Worm (Caenorhabditis elegans) whole organism, L1 larva: ENCODE results near the gene C32D5.7.

ENCODE experiments used
- C16A3.4 ChIP-seq: fragments of 150-350 bp; optimal IDR thresholded peaks from 2 replicates; lab custom pipeline; 2014; ENCODE audit warnings: missing biosample characterization, missing genetic modification characterization
- C34B4.2 ChIP-seq: sonication (generic microtip); optimal IDR thresholded peaks from 2 replicates; lab custom pipeline; 2017; ENCODE audit warnings: mild to moderate bottlenecking, missing genetic modification characterization, missing compliant biosample characterization
- aha-1 ChIP-seq: fragments of 150-350 bp; optimal IDR thresholded peaks from 2 replicates; lab custom pipeline; 2014; ENCODE audit warnings: missing biosample characterization, missing genetic modification characterization
- blmp-1 ChIP-seq: fragments of 150-350 bp; optimal IDR thresholded peaks from 2 replicates; lab custom pipeline; 2014; ENCODE audit warnings: missing biosample characterization, missing genetic modification characterization
- ceh-63 ChIP-seq: fragments of 200-800 bp; sonication (Bioruptor generic); optimal IDR thresholded peaks from 2 replicates; lab custom pipeline; 2018; ENCODE audit warnings: mild to moderate bottlenecking, missing genetic modification characterization, missing compliant biosample characterization
- dsc-1 ChIP-seq: sonication (generic microtip); optimal IDR thresholded peaks from 2 replicates; lab custom pipeline; 2016; ENCODE audit warnings: mild to moderate bottlenecking, missing genetic modification characterization, missing compliant biosample characterization
- efl-1 ChIP-seq, 4 experiments: fragments of 150-350 bp; optimal IDR thresholded peaks in 3 of 4; peaks in 1 of 4; 1 replicate in 1 of 4; 2 replicates in 3 of 4; lab custom pipeline; 2014; ENCODE audit warnings: missing biosample characterization in 2 of 4, missing genetic modification characterization in 2 of 4, missing genetic modification reagents in 2 of 4
- egl-13 ChIP-seq: sonication (generic microtip); optimal IDR thresholded peaks from 2 replicates; lab custom pipeline; 2016; ENCODE audit warnings: missing genotype, missing genetic modification reagents, missing genetic modification characterization, missing compliant biosample characterization
- egl-27 ChIP-seq, 2 experiments: fragments of 150-350 bp in 1 of 2; sonication (generic microtip); optimal IDR thresholded peaks; 3 replicates each; lab custom pipeline; 2017 to 2018; ENCODE audit warnings: missing biosample characterization in 2 of 2, missing genetic modification characterization in 2 of 2, missing genetic modification reagents in 2 of 2
- elt-2 ChIP-seq: sonication (generic microtip); optimal IDR thresholded peaks from 2 replicates; lab custom pipeline; 2016; ENCODE audit warnings: missing genetic modification characterization, mild to moderate bottlenecking, inconsistent platforms, missing compliant biosample characterization, missing genetic modification reagents
- fkh-10 ChIP-seq: sonication (generic microtip); optimal IDR thresholded peaks from 2 replicates; lab custom pipeline; 2017; ENCODE audit warnings: missing biosample characterization, missing genetic modification reagents, missing genetic modification characterization
- fkh-4 ChIP-seq: sonication (generic microtip); optimal IDR thresholded peaks from 2 replicates; lab custom pipeline; 2016; ENCODE audit warnings: missing compliant biosample characterization, missing genetic modification characterization, borderline replicate concordance
- fkh-8 ChIP-seq: sonication (generic microtip); optimal IDR thresholded peaks from 2 replicates; lab custom pipeline; 2016; ENCODE audit warnings: mild to moderate bottlenecking, missing genetic modification characterization, missing compliant biosample characterization
- grh-1 ChIP-seq: fragments of 200-800 bp; sonication (Bioruptor generic); IDR thresholded peaks from 2 replicates; pipeline ENCODE4 v1.3.6; 2022; ENCODE audit warnings: missing genetic modification reagents, missing genetic modification characterization, missing compliant biosample characterization
- hlh-17 ChIP-seq: fragments of 200-800 bp; sonication (Bioruptor generic); optimal IDR thresholded peaks from 2 replicates; lab custom pipeline; 2018; ENCODE audit warnings: missing genetic modification characterization, mild to moderate bottlenecking, missing compliant biosample characterization, moderate library complexity, borderline replicate concordance
- hlh-4 ChIP-seq: sonication (generic microtip); optimal IDR thresholded peaks from 2 replicates; lab custom pipeline; 2016; ENCODE audit warnings: mild to moderate bottlenecking, missing genetic modification characterization, missing compliant biosample characterization
- hpl-2 ChIP-seq: fragments of 150-350 bp; optimal IDR thresholded peaks from 2 replicates; lab custom pipeline; 2014; ENCODE audit warnings: missing biosample characterization, missing genetic modification reagents, missing genetic modification characterization
- irx-1 ChIP-seq: sonication (generic microtip); optimal IDR thresholded peaks from 2 replicates; lab custom pipeline; 2016; ENCODE audit warnings: missing genetic modification characterization, missing compliant biosample characterization
- isw-1 ChIP-seq: fragments of 200-800 bp; sonication (Bioruptor generic); IDR thresholded peaks from 2 replicates; pipeline ENCODE4 v1.3.6; 2022; ENCODE audit warnings: missing genetic modification characterization, missing compliant biosample characterization
- lin-13 ChIP-seq: fragments of 150-350 bp; optimal IDR thresholded peaks from 2 replicates; lab custom pipeline; 2014; ENCODE audit warnings: missing biosample characterization, missing genetic modification reagents, missing genetic modification characterization
- lin-14 ChIP-seq: fragments of 200-800 bp; sonication (Bioruptor generic); optimal IDR thresholded peaks from 2 replicates; lab custom pipeline; 2018; ENCODE audit warnings: mild to moderate bottlenecking, missing genetic modification characterization, moderate library complexity, missing compliant biosample characterization
- lin-15B ChIP-seq: fragments of 150-350 bp; sonication (generic microtip); optimal IDR thresholded peaks from 3 replicates; lab custom pipeline; 2014; ENCODE audit warnings: missing biosample characterization, missing genetic modification characterization
- lin-35 ChIP-seq, 2 experiments: fragments of 150-350 bp; optimal IDR thresholded peaks; 2 replicates each; lab custom pipeline; 2014; ENCODE audit warnings: missing biosample characterization in 2 of 2, missing genetic modification characterization in 2 of 2, missing genetic modification reagents in 2 of 2
- lir-3 ChIP-seq: sonication (generic microtip); optimal IDR thresholded peaks from 2 replicates; lab custom pipeline; 2016; ENCODE audit warnings: mild to moderate bottlenecking, missing genetic modification characterization, moderate library complexity, missing compliant biosample characterization; ENCODE audit not compliant: poor library complexity
- lsy-2 ChIP-seq, 2 experiments: fragments of 150-350 bp; optimal IDR thresholded peaks; 2 replicates each; lab custom pipeline; 2014; ENCODE audit warnings: missing biosample characterization in 2 of 2, missing genetic modification characterization in 2 of 2
- mab-9 ChIP-seq: fragments of 200-800 bp; sonication (Bioruptor generic); IDR thresholded peaks from 2 replicates; pipeline ENCODE4 v1.3.6; 2022; ENCODE audit warnings: missing genetic modification reagents, missing genetic modification characterization, missing compliant biosample characterization
- mdl-1 ChIP-seq, 2 experiments: fragments of 150-350 bp; optimal IDR thresholded peaks; 2 replicates each; lab custom pipeline; 2014 to 2017; ENCODE audit warnings: missing biosample characterization in 2 of 2, missing genetic modification characterization in 2 of 2, inconsistent platforms in 1 of 2
- mep-1 ChIP-seq: fragments of 150-350 bp; optimal IDR thresholded peaks from 2 replicates; lab custom pipeline; 2014; ENCODE audit warnings: missing biosample characterization, missing genetic modification characterization
- nhr-19 ChIP-seq: fragments of 200-800 bp; sonication (Bioruptor generic); conservative IDR thresholded peaks from 2 replicates; pipeline ENCODE4 v1.3.6; 2022; ENCODE audit warnings: missing genetic modification characterization, missing compliant biosample characterization
- nhr-20 ChIP-seq: sonication (generic microtip); optimal IDR thresholded peaks from 2 replicates; lab custom pipeline; 2016; ENCODE audit warnings: mild to moderate bottlenecking, missing genetic modification characterization, missing compliant biosample characterization
- nhr-237 ChIP-seq: fragments of 150-350 bp; optimal IDR thresholded peaks from 2 replicates; lab custom pipeline; 2014; ENCODE audit warnings: missing biosample characterization, missing genetic modification characterization
- nhr-77 ChIP-seq: fragments of 150-350 bp; optimal IDR thresholded peaks from 2 replicates; lab custom pipeline; 2014; ENCODE audit warnings: missing biosample characterization, missing genetic modification characterization
- nhr-85 ChIP-seq: sonication (generic microtip); peaks from one replicate; lab custom pipeline; 2016; ENCODE audit warnings: missing genetic modification characterization, inconsistent platforms, missing compliant biosample characterization
- nhr-90 ChIP-seq: sonication (generic microtip); optimal IDR thresholded peaks from 2 replicates; lab custom pipeline; 2016; ENCODE audit warnings: mild to moderate bottlenecking, missing genetic modification characterization, missing compliant biosample characterization; ENCODE audit not compliant: poor library complexity
- pag-3 ChIP-seq: sonication (generic microtip); optimal IDR thresholded peaks from 2 replicates; lab custom pipeline; 2017; ENCODE audit warnings: missing genetic modification characterization, mild to moderate bottlenecking, missing compliant biosample characterization, antibody characterized with exemption, borderline replicate concordance; ENCODE audit not compliant: insufficient read depth
- pax-3 ChIP-seq: fragments of 200-800 bp; sonication (Bioruptor generic); optimal IDR thresholded peaks from 2 replicates; lab custom pipeline; 2018; ENCODE audit warnings: mild to moderate bottlenecking, missing genetic modification characterization, moderate library complexity, missing compliant biosample characterization
- rnt-1 ChIP-seq: sonication (generic microtip); optimal IDR thresholded peaks from 2 replicates; lab custom pipeline; 2016; ENCODE audit warnings: mild to moderate bottlenecking, missing genetic modification characterization, moderate library complexity, missing compliant biosample characterization
- snpc-4 ChIP-seq: fragments of 150-350 bp; optimal IDR thresholded peaks from 2 replicates; lab custom pipeline; 2014; ENCODE audit warnings: missing biosample characterization, missing genetic modification characterization
- snu-23 ChIP-seq: sonication (generic microtip); optimal IDR thresholded peaks from 2 replicates; lab custom pipeline; 2016; ENCODE audit warnings: missing genetic modification characterization, missing compliant biosample characterization
- sox-4 ChIP-seq: sonication (generic microtip); optimal IDR thresholded peaks from 2 replicates; lab custom pipeline; 2016; ENCODE audit warnings: missing genetic modification characterization, missing compliant biosample characterization
- sptf-1 ChIP-seq: fragments of 150-350 bp; optimal IDR thresholded peaks from 2 replicates; lab custom pipeline; 2014; ENCODE audit warnings: missing biosample characterization, missing genetic modification characterization
- swsn-7 ChIP-seq: sonication (generic microtip); optimal IDR thresholded peaks from 2 replicates; lab custom pipeline; 2016; ENCODE audit warnings: missing genetic modification characterization, missing compliant biosample characterization
- tbx-2 ChIP-seq: sonication (generic microtip); optimal IDR thresholded peaks from 2 replicates; lab custom pipeline; 2016; ENCODE audit warnings: missing genetic modification characterization, missing compliant biosample characterization
- unc-130 ChIP-seq: fragments of 150-350 bp; optimal IDR thresholded peaks from 2 replicates; lab custom pipeline; 2017; ENCODE audit warnings: missing biosample characterization, missing genetic modification characterization, inconsistent platforms
- unc-86 ChIP-seq: sonication (generic microtip); optimal IDR thresholded peaks from 2 replicates; lab custom pipeline; 2016; ENCODE audit warnings: missing genetic modification characterization, missing compliant biosample characterization
- unc-98 ChIP-seq: fragments of 200-800 bp; sonication (Bioruptor generic); IDR thresholded peaks from 2 replicates; pipeline ENCODE4 v1.3.6; 2022; ENCODE audit warnings: missing genetic modification characterization, missing compliant biosample characterization
- xbp-1 ChIP-seq: sonication (generic microtip); optimal IDR thresholded peaks from 2 replicates; lab custom pipeline; 2016; ENCODE audit warnings: missing genetic modification characterization, missing compliant biosample characterization
- ztf-11 ChIP-seq, 2 experiments: sonication (generic microtip); optimal IDR thresholded peaks; 2 replicates each; lab custom pipeline; 2016 to 2017; ENCODE audit warnings: missing genetic modification characterization in 2 of 2, missing biosample characterization in 1 of 2, missing compliant biosample characterization in 1 of 2
- ztf-4 ChIP-seq: fragments of 150-350 bp; optimal IDR thresholded peaks from 2 replicates; lab custom pipeline; 2014; ENCODE audit warnings: missing biosample characterization, missing genetic modification characterization

The C32D5.7 gene

ce11 chrII:6371003-6371402, 31.2 kb upstream of the C32D5.7 start, which contains the start of gene lin-23:
lin-23 (plus strand) TSS chrII:6371303.
- no peak for TF ChIP-seq nhr-90 (tag; lab: Kevin White, UChicago)
- no peak for TF ChIP-seq grh-1
- TF ChIP-seq nhr-77 = no peak
- no peak for TF ChIP-seq pax-3
- TF ChIP-seq C16A3.4 (tag; lab: Kevin White, UChicago) = no peak
- TF ChIP-seq sptf-1 (tag; lab: Kevin White, UChicago) = no peak
- no peak for TF ChIP-seq C34B4.2 (tag; lab: Kevin White, UChicago)

DNA sequence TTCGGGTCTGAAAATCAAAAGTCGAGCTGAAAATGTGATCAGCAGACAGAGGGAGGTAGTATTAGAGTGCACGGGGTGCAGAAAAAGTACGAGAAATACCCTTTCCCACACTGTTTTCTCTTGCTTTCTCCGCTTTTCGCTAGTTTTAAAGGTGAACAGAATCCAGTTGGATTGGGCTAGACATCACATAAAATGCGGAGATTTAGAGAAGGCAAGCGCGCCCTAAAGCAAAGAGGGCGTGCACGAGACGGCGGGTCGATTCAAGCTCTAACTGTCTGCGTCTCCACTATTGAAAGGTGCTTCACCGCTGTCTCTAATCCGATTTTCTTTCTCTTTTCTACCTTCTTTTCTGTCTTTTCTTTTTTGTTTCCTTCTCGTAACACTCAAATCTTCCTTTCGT, 30.3 kb upstream of the C32D5.7 start:
- TF ChIP-seq isw-1 (GFP tag; lab: Robert Waterston, UW) = peak; percentile 85
- TF ChIP-seq unc-98 (GFP tag; lab: Robert Waterston, UW) = no peak
- peak; percentile 20 for TF ChIP-seq nhr-237 (tag; lab: Kevin White, UChicago)
- TF ChIP-seq fkh-4 (tag; lab: Kevin White, UChicago) = peak; percentile 21
- TF ChIP-seq fkh-8 (tag; lab: Kevin White, UChicago) = peak; percentile 88
- TF ChIP-seq egl-27 (tag; optimal IDR thresholded peaks at IDR 0.05; lab: Kevin White, UChicago) = peak in 1 of 2 experiments; percentile 6
- peak; percentile 97 for TF ChIP-seq blmp-1 (tag; lab: Kevin White, UChicago)
- peak; percentile 45; the same call in 1 of the 2 replicates for TF ChIP-seq grh-1
- peak; percentile 92 for TF ChIP-seq nhr-85
- TF ChIP-seq C34B4.2 (tag; lab: Kevin White, UChicago) = no peak
- peak; percentile 84 for TF ChIP-seq nhr-19 (GFP tag; lab: Robert Waterston, UW)
- TF ChIP-seq mab-9 (GFP tag; lab: Robert Waterston, UW) = 0 out of 2 replicates have a peak, but pooled peaks have one; percentile 34
- peak; percentile 65 for TF ChIP-seq irx-1 (tag; lab: Kevin White, UChicago)
- TF ChIP-seq sox-4 = no peak
- peak; percentile 84 for TF ChIP-seq unc-130
- peak; percentile 80 for TF ChIP-seq lin-13 (GFP tag; lab: Kevin White, UChicago)
- peak; percentile 66 for TF ChIP-seq fkh-10 (GFP tag; lab: Kevin White, UChicago)
- peak; percentile 83 for TF ChIP-seq xbp-1 (tag; lab: Kevin White, UChicago)
- peak; percentile 80 for TF ChIP-seq unc-86
- TF ChIP-seq lin-35 (GFP tag; optimal IDR thresholded peaks at IDR 0.05; lab: Kevin White, UChicago) = peak; percentile 85 to 87
- TF ChIP-seq pag-3 = no peak
- TF ChIP-seq lsy-2 (tag; optimal IDR thresholded peaks at IDR 0.05; lab: Kevin White, UChicago) = peak; percentile 87 to 89
- peak; percentile 94 for TF ChIP-seq snu-23
- TF ChIP-seq C16A3.4 (tag; lab: Kevin White, UChicago) = peak; percentile 81
- TF ChIP-seq elt-2 = peak; percentile 56
- TF ChIP-seq tbx-2 = peak; percentile 87
- no peak for TF ChIP-seq hlh-4 (tag; lab: Kevin White, UChicago)
- peak; percentile 89 for TF ChIP-seq rnt-1 (tag; lab: Kevin White, UChicago)
- TF ChIP-seq nhr-20 (tag; lab: Kevin White, UChicago) = peak; percentile 91
- peak; percentile 62 for TF ChIP-seq egl-13
- TF ChIP-seq pax-3 = no peak
- TF ChIP-seq hpl-2 (GFP tag; lab: Kevin White, UChicago) = peak; percentile 20
- TF ChIP-seq mep-1 (tag; lab: Kevin White, UChicago) = peak; percentile 48
- TF ChIP-seq lin-15B (tag; lab: Kevin White, UChicago) = peak; percentile 86
- TF ChIP-seq efl-1 (optimal IDR thresholded peaks at IDR 0.05; lab: Kevin White, UChicago) = peak; percentile 84 to 90
- peak; percentile 71 to 97 for TF ChIP-seq efl-1 (GFP tag; optimal IDR thresholded peaks at IDR 0.05 in 1 of 2; lab: Kevin White, UChicago)
- TF ChIP-seq swsn-7 (tag; lab: Kevin White, UChicago) = peak; percentile 87
- peak; percentile 96 for TF ChIP-seq lin-14 (GFP tag; lab: Kevin White, UChicago)
- TF ChIP-seq ztf-11 (tag; optimal IDR thresholded peaks at IDR 0.05; lab: Kevin White, UChicago) = peak in 1 of 2 experiments; percentile 5
- no peak for TF ChIP-seq aha-1 (tag; lab: Kevin White, UChicago)
- peak; percentile 76 for TF ChIP-seq dsc-1 (tag; lab: Kevin White, UChicago)
- TF ChIP-seq nhr-90 (tag; lab: Kevin White, UChicago) = peak; percentile 79
- no peak for TF ChIP-seq ceh-63
- TF ChIP-seq mdl-1 (tag; optimal IDR thresholded peaks at IDR 0.05; lab: Kevin White, UChicago) = peak; percentile 45 to 97
- TF ChIP-seq lir-3 (tag; lab: Kevin White, UChicago) = peak; percentile 47
- peak; percentile 50 for TF ChIP-seq snpc-4 (tag; lab: Kevin White, UChicago)
- TF ChIP-seq ztf-4 (tag; lab: Kevin White, UChicago) = peak; percentile 72
- TF ChIP-seq hlh-17 (GFP tag; lab: Kevin White, UChicago) = no peak
